Worm (Caenorhabditis elegans) whole organism, L4/young adult: ENCODE results near the gene T21D12.12.

Source experiments
- W03F9.2 ChIP-seq: fragments of 150-350 bp; optimal IDR thresholded peaks from 2 replicates; lab custom pipeline; 2014; ENCODE audit warnings: missing biosample characterization, missing genetic modification characterization
- dao-5 ChIP-seq: sonication (generic microtip); optimal IDR thresholded peaks from 2 replicates; lab custom pipeline; 2016; ENCODE audit warnings: missing genotype, missing genetic modification characterization, moderate library complexity, missing compliant biosample characterization
- him-1 ChIP-seq: sonication (generic microtip); optimal IDR thresholded peaks from 2 replicates; lab custom pipeline; 2016; ENCODE audit warnings: missing genotype, missing genetic modification reagents, missing genetic modification characterization, missing compliant biosample characterization

DNA sequence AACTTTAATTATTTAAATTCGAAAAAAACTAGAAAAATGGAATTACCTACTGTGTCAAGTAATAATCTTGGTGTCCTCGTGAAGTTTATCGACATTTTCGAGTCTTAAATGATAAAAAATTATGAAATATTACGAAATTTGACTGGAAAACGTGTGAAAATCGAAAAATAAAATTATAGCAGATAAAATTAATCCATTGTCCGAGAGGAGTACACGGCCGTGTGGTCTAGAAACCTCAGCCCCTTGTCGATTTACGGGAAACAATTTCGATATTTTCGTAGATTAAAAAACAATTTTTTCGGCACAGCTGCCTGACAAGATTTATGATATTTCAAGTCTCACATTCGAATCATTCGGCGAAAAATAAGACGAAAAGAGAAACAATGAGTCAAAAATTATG is 9.2 kb upstream of the T21D12.12 start, which contains the start of gene R02D3.8:
- TF ChIP-seq W03F9.2 (tag; lab: Kevin White, UChicago) (no peak), dao-5 (tag; lab: Kevin White, UChicago) (no peak), him-1 (tag; lab: Kevin White, UChicago) (no peak)
